Worm (Caenorhabditis elegans) whole organism, mixed stage, embryonic: ENCODE measurements around the gene str-150.

Source experiments
- blmp-1 ChIP-seq: fragments of 150-350 bp; optimal IDR thresholded peaks from 2 replicates; lab custom pipeline; 2014; ENCODE audit warnings: missing biosample characterization, missing genetic modification characterization
- hlh-1 ChIP-seq: fragments of 150-350 bp; optimal IDR thresholded peaks from 2 replicates; lab custom pipeline; 2014; ENCODE audit warnings: missing biosample characterization, missing genetic modification reagents, missing genetic modification characterization
- lin-13 ChIP-seq: fragments of 150-350 bp; optimal IDR thresholded peaks from 2 replicates; lab custom pipeline; 2014; ENCODE audit warnings: missing biosample characterization, missing genetic modification characterization
- lin-32 ChIP-seq: fragments of 200-800 bp; sonication (Bioruptor generic); optimal IDR thresholded peaks from 2 replicates; lab custom pipeline; 2018; ENCODE audit warnings: mild to moderate bottlenecking, missing genetic modification characterization, missing compliant biosample characterization
- nhr-12 ChIP-seq: fragments of 150-350 bp; optimal IDR thresholded peaks from 2 replicates; lab custom pipeline; 2014; ENCODE audit warnings: missing biosample characterization, missing genetic modification characterization
- nhr-76 ChIP-seq: sonication (generic microtip); optimal IDR thresholded peaks from 2 replicates; lab custom pipeline; 2017; ENCODE audit warnings: missing biosample characterization, missing genetic modification characterization
- sem-2 ChIP-seq: fragments of 200-800 bp; sonication (Bioruptor generic); optimal IDR thresholded peaks from 2 replicates; lab custom pipeline; 2018; ENCODE audit warnings: mild to moderate bottlenecking, missing genetic modification characterization, missing compliant biosample characterization
- snpc-4 ChIP-seq: fragments of 150-350 bp; optimal IDR thresholded peaks from 2 replicates; lab custom pipeline; 2014; ENCODE audit warnings: missing biosample characterization, missing genetic modification characterization
- unc-62 ChIP-seq: fragments of 150-350 bp; optimal IDR thresholded peaks from 2 replicates; lab custom pipeline; 2014; ENCODE audit warnings: missing biosample characterization, missing genetic modification reagents, missing genetic modification characterization
- ztf-11 ChIP-seq: fragments of 150-350 bp; optimal IDR thresholded peaks from 2 replicates; lab custom pipeline; 2014; ENCODE audit warnings: missing biosample characterization, missing genetic modification characterization

DNA sequence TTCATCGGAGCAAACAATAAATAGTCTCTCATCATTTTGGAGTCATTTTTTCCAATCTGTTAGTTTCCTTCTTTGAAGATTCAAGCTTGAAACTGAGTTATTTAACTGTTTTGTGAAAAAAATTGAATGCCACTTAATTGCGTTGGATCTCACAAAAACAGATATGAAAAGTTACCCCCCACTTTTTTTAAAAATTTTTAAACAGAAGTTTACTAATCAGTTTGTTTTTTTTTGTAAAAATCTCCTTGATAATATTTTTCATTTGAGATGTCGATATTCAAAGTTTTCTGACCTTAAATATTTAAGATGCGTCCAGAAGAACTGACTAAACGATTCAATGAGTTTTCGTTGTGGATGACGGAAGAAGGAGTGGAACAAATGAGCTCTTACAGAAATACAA lies 23.2 kb downstream of the str-150 start, which contains the start of gene Y32B12C.1:
- no peak for TF ChIP-seq nhr-12 (tag; lab: Kevin White, UChicago)
- TF ChIP-seq nhr-76 = no peak
- TF ChIP-seq sem-2 (GFP tag; lab: Kevin White, UChicago) = no peak
- no peak for TF ChIP-seq ztf-11 (tag; lab: Kevin White, UChicago)
- no peak for TF ChIP-seq lin-13 (tag; lab: Kevin White, UChicago)
- TF ChIP-seq hlh-1 = no peak
- no peak for TF ChIP-seq blmp-1 (tag; lab: Kevin White, UChicago)
- no peak for TF ChIP-seq snpc-4
- no peak for TF ChIP-seq unc-62
- no peak for TF ChIP-seq lin-32
